Worm (Caenorhabditis elegans) whole organism, young adult: ENCODE data around the gene nas-33.
A peak's percentile ranks its signal among the peaks of the same experiment; 100 is the strongest.

Experiments used
- B0261.1 ChIP-seq: sonication (generic microtip); optimal IDR thresholded peaks from 2 replicates; lab custom pipeline; 2016; ENCODE audit warnings: mild to moderate bottlenecking, missing genetic modification characterization, moderate library complexity, missing compliant biosample characterization
- F23B12.7 ChIP-seq: sonication (generic microtip); optimal IDR thresholded peaks from 2 replicates; lab custom pipeline; 2017; ENCODE audit warnings: missing genetic modification characterization, mild to moderate bottlenecking, missing compliant biosample characterization, antibody characterized with exemption, moderate library complexity; ENCODE audit not compliant: insufficient read depth
- F49E8.2 ChIP-seq: sonication (generic microtip); optimal IDR thresholded peaks from 3 replicates; lab custom pipeline; 2017; ENCODE audit warnings: missing genetic modification characterization, mild to moderate bottlenecking, missing compliant biosample characterization, antibody characterized with exemption, moderate library complexity; ENCODE audit not compliant: insufficient read depth
- F55B11.4 ChIP-seq: sonication (generic microtip); optimal IDR thresholded peaks from 2 replicates; lab custom pipeline; 2016; ENCODE audit warnings: missing compliant biosample characterization, missing genetic modification characterization, borderline replicate concordance; ENCODE audit not compliant: insufficient read depth
- T07F8.4 ChIP-seq: sonication (generic microtip); optimal IDR thresholded peaks from 2 replicates; lab custom pipeline; 2016; ENCODE audit warnings: mild to moderate bottlenecking, missing genetic modification characterization, moderate library complexity, missing compliant biosample characterization
- Y53F4B.3 ChIP-seq: fragments of 200-800 bp; sonication (Bioruptor generic); IDR thresholded peaks from 2 replicates; pipeline ENCODE4 v1.3.6; 2022; ENCODE audit warnings: missing genetic modification reagents, missing genetic modification characterization, missing compliant biosample characterization
- attf-3 ChIP-seq: fragments of 200-800 bp; sonication (Bioruptor generic); conservative IDR thresholded peaks from 2 replicates; pipeline ENCODE4 v1.3.6; 2022; ENCODE audit warnings: missing genetic modification reagents, missing genetic modification characterization, missing compliant biosample characterization
- bed-1 ChIP-seq: fragments of 200-800 bp; sonication (Bioruptor generic); IDR thresholded peaks from 2 replicates; pipeline ENCODE4 v1.3.6; 2022; ENCODE audit warnings: missing genetic modification reagents, missing genetic modification characterization, missing compliant biosample characterization
- chd-7 ChIP-seq: sonication (generic microtip); optimal IDR thresholded peaks from 2 replicates; lab custom pipeline; 2016; ENCODE audit warnings: mild to moderate bottlenecking, missing genetic modification characterization, moderate library complexity, missing compliant biosample characterization
- dox-1 ChIP-seq: fragments of 200-800 bp; sonication (Bioruptor generic); IDR thresholded peaks from 2 replicates; pipeline ENCODE4 v1.3.6; 2022; ENCODE audit warnings: missing genetic modification reagents, missing genetic modification characterization, missing compliant biosample characterization
- egl-18 ChIP-seq: fragments of 200-800 bp; sonication (Bioruptor generic); IDR thresholded peaks from 2 replicates; pipeline ENCODE4 v1.3.6; 2022; ENCODE audit warnings: missing genetic modification reagents, missing genetic modification characterization, missing compliant biosample characterization
- ets-4 ChIP-seq: fragments of 200-800 bp; sonication (Bioruptor generic); optimal IDR thresholded peaks from 2 replicates; lab custom pipeline; 2018; ENCODE audit warnings: mild to moderate bottlenecking, missing genetic modification characterization, missing compliant biosample characterization
- fkh-3 ChIP-seq: sonication (generic microtip); optimal IDR thresholded peaks from 2 replicates; lab custom pipeline; 2016; ENCODE audit warnings: mild to moderate bottlenecking, missing genetic modification characterization, missing compliant biosample characterization
- lag-1 ChIP-seq: fragments of 200-800 bp; sonication (Bioruptor generic); IDR thresholded peaks from 2 replicates; pipeline ENCODE4 v1.3.6; 2022; ENCODE audit warnings: missing genetic modification reagents, missing genetic modification characterization, missing compliant biosample characterization
- let-607 ChIP-seq, 2 experiments: fragments of 200-800 bp in 1 of 2; sonication (Bioruptor generic) in 1 of 2; sonication (generic microtip) in 1 of 2; optimal IDR thresholded peaks; 2 replicates each; lab custom pipeline; 2016 to 2018; ENCODE audit warnings: mild to moderate bottlenecking in 2 of 2, missing compliant biosample characterization in 2 of 2, missing genetic modification characterization in 2 of 2, moderate library complexity in 2 of 2, missing genotype in 1 of 2
- lir-1 ChIP-seq: fragments of 200-800 bp; sonication (Bioruptor generic); conservative IDR thresholded peaks from 2 replicates; pipeline ENCODE4 v1.3.6; 2022; ENCODE audit warnings: missing genetic modification reagents, missing genetic modification characterization, missing compliant biosample characterization
- madf-10 ChIP-seq: sonication (generic microtip); optimal IDR thresholded peaks from 2 replicates; lab custom pipeline; 2016; ENCODE audit warnings: mild to moderate bottlenecking, missing genetic modification characterization, missing compliant biosample characterization
- madf-3 ChIP-seq: fragments of 200-800 bp; sonication (Bioruptor generic); IDR thresholded peaks from 2 replicates; pipeline ENCODE4 v1.3.6; 2022; ENCODE audit warnings: missing genetic modification reagents, missing genetic modification characterization, missing compliant biosample characterization
- mxl-1 ChIP-seq: sonication (generic microtip); optimal IDR thresholded peaks from 2 replicates; lab custom pipeline; 2016; ENCODE audit warnings: missing genetic modification characterization, missing compliant biosample characterization
- nfya-2 ChIP-seq: fragments of 200-800 bp; sonication (Bioruptor generic); IDR thresholded peaks from 2 replicates; pipeline ENCODE4 v1.3.6; 2022; ENCODE audit warnings: missing genetic modification reagents, missing genetic modification characterization, missing compliant biosample characterization
- nhr-120 ChIP-seq: fragments of 200-800 bp; sonication (Bioruptor generic); IDR thresholded peaks from 2 replicates; pipeline ENCODE4 v1.3.6; 2022; ENCODE audit warnings: missing genetic modification characterization, missing compliant biosample characterization
- nhr-80 ChIP-seq: sonication (generic microtip); optimal IDR thresholded peaks from 2 replicates; lab custom pipeline; 2016; ENCODE audit warnings: missing genetic modification characterization, missing compliant biosample characterization
- nhr-90 ChIP-seq: sonication (generic microtip); optimal IDR thresholded peaks from 2 replicates; lab custom pipeline; 2016; ENCODE audit warnings: missing genotype, mild to moderate bottlenecking, missing genetic modification characterization, missing compliant biosample characterization
- pha-4 ChIP-seq: fragments of 150-350 bp; sonication (generic microtip); optimal IDR thresholded peaks from 2 replicates; lab custom pipeline; 2014; ENCODE audit warnings: missing biosample characterization, missing genetic modification reagents, missing genetic modification characterization
- repo-1 ChIP-seq: sonication (generic microtip); optimal IDR thresholded peaks from 2 replicates; lab custom pipeline; 2017; ENCODE audit warnings: mild to moderate bottlenecking, missing genetic modification characterization, missing compliant biosample characterization
- sptf-2 ChIP-seq: fragments of 200-800 bp; sonication (Bioruptor generic); optimal IDR thresholded peaks from 2 replicates; lab custom pipeline; 2018; ENCODE audit warnings: mild to moderate bottlenecking, missing genetic modification characterization, missing compliant biosample characterization
- tlf-1 ChIP-seq: fragments of 200-800 bp; sonication (Bioruptor generic); optimal IDR thresholded peaks from 2 replicates; lab custom pipeline; 2018; ENCODE audit warnings: mild to moderate bottlenecking, missing genetic modification characterization, missing compliant biosample characterization
- unc-130 ChIP-seq: sonication (generic microtip); optimal IDR thresholded peaks from 2 replicates; lab custom pipeline; 2016; ENCODE audit warnings: missing genetic modification reagents, missing genetic modification characterization, missing compliant biosample characterization
- ztf-25 ChIP-seq: fragments of 200-800 bp; sonication (Bioruptor generic); IDR thresholded peaks from 2 replicates; pipeline ENCODE4 v1.3.6; 2022; ENCODE audit warnings: missing genetic modification reagents, missing genetic modification characterization, missing compliant biosample characterization
- ztf-28 ChIP-seq: fragments of 200-800 bp; sonication (Bioruptor generic); IDR thresholded peaks from 2 replicates; pipeline ENCODE4 v1.3.6; 2022; ENCODE audit warnings: missing genetic modification reagents, missing genetic modification characterization, missing compliant biosample characterization
- ztf-6 ChIP-seq: fragments of 200-800 bp; sonication (Bioruptor generic); IDR thresholded peaks from 2 replicates; pipeline ENCODE4 v1.3.6; 2022; ENCODE audit warnings: missing genetic modification reagents, missing genetic modification characterization, missing compliant biosample characterization

nas-33 gene

ce11 chrX:6433688-6434087, 21.4 kb downstream of the nas-33 start, which contains the start of gene K10C2.2:
K10C2.2 (minus strand) TSS chrX:6433788.
- no peak for TF ChIP-seq lag-1
- TF ChIP-seq egl-18 (GFP tag; lab: Robert Waterston, UW): no peak
- no peak for TF ChIP-seq bed-1 (GFP tag; lab: Robert Waterston, UW)
- TF ChIP-seq ztf-6 (GFP tag; lab: Robert Waterston, UW): no peak
- TF ChIP-seq ztf-25 (GFP tag; lab: Robert Waterston, UW): no peak
- TF ChIP-seq chd-7 (tag; lab: Kevin White, UChicago): no peak
- no peak for TF ChIP-seq ets-4 (GFP tag; lab: Kevin White, UChicago)
- TF ChIP-seq attf-3 (GFP tag; lab: Robert Waterston, UW): no peak
- TF ChIP-seq F55B11.4 (tag; lab: Kevin White, UChicago): no peak
- TF ChIP-seq repo-1 (tag; lab: Kevin White, UChicago): no peak
- no peak for TF ChIP-seq F23B12.7 (tag; lab: Kevin White, UChicago)
- TF ChIP-seq unc-130 (GFP tag; lab: Kevin White, UChicago): no peak
- no peak for TF ChIP-seq pha-4 (tag; lab: Kevin White, UChicago)
- no peak for TF ChIP-seq nhr-120 (GFP tag; lab: Robert Waterston, UW)
- no peak for TF ChIP-seq mxl-1 (tag; lab: Kevin White, UChicago)

- no peak for TF ChIP-seq ztf-28 (GFP tag; lab: Robert Waterston, UW)
- TF ChIP-seq pha-4 (tag; lab: Kevin White, UChicago): no peak
- TF ChIP-seq sptf-2 (GFP tag; lab: Kevin White, UChicago): no peak
- TF ChIP-seq tlf-1: no peak
- TF ChIP-seq ets-4 (GFP tag; lab: Kevin White, UChicago): no peak
- TF ChIP-seq B0261.1 (tag; lab: Kevin White, UChicago): no peak
- TF ChIP-seq lir-1: no peak
- TF ChIP-seq madf-3: no peak
- TF ChIP-seq attf-3 (GFP tag; lab: Robert Waterston, UW): no peak
- TF ChIP-seq F49E8.2: no peak
- no peak for TF ChIP-seq nfya-2 (GFP tag; lab: Robert Waterston, UW)
- no peak for TF ChIP-seq T07F8.4 (tag; lab: Kevin White, UChicago)
- no peak for TF ChIP-seq fkh-3
Observed at ce11 chrX:6430510-6430909, 24.5 kb downstream of the nas-33 start, which contains the start of gene ctsa-2. ctsa-2 (minus strand) TSS chrX:6430610.

- TF ChIP-seq nhr-80 (tag; lab: Kevin White, UChicago): peak; percentile 55
- TF ChIP-seq let-607 (tag; optimal IDR thresholded peaks at IDR 0.05; lab: Kevin White, UChicago): no peak
- TF ChIP-seq, all 124 proteins: peak for 1
Observed at ce11 chrX:6429552-6429951, 25.5 kb downstream of the nas-33 start.

ce11 chrX:6427147-6427546, 27.9 kb downstream of the nas-33 start:
- TF ChIP-seq nhr-80 (tag; lab: Kevin White, UChicago): peak; percentile 97
- peak; percentile 11 for TF ChIP-seq madf-10 (tag; lab: Kevin White, UChicago)
- peak; percentile 40; the same call in 1 of the 2 replicates for TF ChIP-seq dox-1 (GFP tag; lab: Robert Waterston, UW)
- no peak for TF ChIP-seq nhr-90 (tag; lab: Kevin White, UChicago)
- TF ChIP-seq T07F8.4 (tag; lab: Kevin White, UChicago): no peak
- 0 out of 2 replicates have a peak, but pooled peaks have one; percentile 9 for TF ChIP-seq ztf-25 (GFP tag; lab: Robert Waterston, UW)
- no peak for TF ChIP-seq Y53F4B.3 (GFP tag; lab: Robert Waterston, UW)
- TF ChIP-seq ets-4 (GFP tag; lab: Kevin White, UChicago): peak; percentile 37
- no peak for TF ChIP-seq repo-1 (tag; lab: Kevin White, UChicago)
